Fruit fly (Drosophila melanogaster): ENCODE data around the gene Hmr.

Gene Hmr

dm6 chrX:10602057-10602764 is 6.6 kb upstream of the Hmr start, which contains the start of gene CG1628:
CG1628 (minus strand) TSS chrX:10602714.
- no peak for TF ChIP-seq h (optimal IDR thresholded peaks at IDR 0.05)
- TF ChIP-seq psq (optimal IDR thresholded peaks at IDR 0.05): peak; percentile 28

dm6 chrX:10601479-10601921 is 5.8 kb upstream of the Hmr start:
- no peak for TF ChIP-seq insv (optimal IDR thresholded peaks at IDR 0.05)
- TF ChIP-seq ttk (optimal IDR thresholded peaks at IDR 0.05): no peak
- no peak for TF ChIP-seq psq (optimal IDR thresholded peaks at IDR 0.05)
- TF ChIP-seq h (optimal IDR thresholded peaks at IDR 0.05): no peak
- TF ChIP-seq Myc (optimal IDR thresholded peaks at IDR 0.05): no peak
- no peak for TF ChIP-seq Sin3A (optimal IDR thresholded peaks at IDR 0.05)

- no peak for TF ChIP-seq h (optimal IDR thresholded peaks at IDR 0.05)
- no peak for TF ChIP-seq insv (optimal IDR thresholded peaks at IDR 0.05)
- no peak for TF ChIP-seq Sin3A (optimal IDR thresholded peaks at IDR 0.05)
- no peak for TF ChIP-seq psq (optimal IDR thresholded peaks at IDR 0.05)
- no peak for TF ChIP-seq Myc (optimal IDR thresholded peaks at IDR 0.05)
- no peak for TF ChIP-seq ttk (optimal IDR thresholded peaks at IDR 0.05)
Observed at dm6 chrX:10600254-10600916, 4.7 kb upstream of the Hmr start.

dm6 chrX:10599318-10599717 is 3.7 kb upstream of the Hmr start:
- no peak for TF ChIP-seq Myc (optimal IDR thresholded peaks at IDR 0.05)
- TF ChIP-seq ttk (optimal IDR thresholded peaks at IDR 0.05): no peak
- TF ChIP-seq h (optimal IDR thresholded peaks at IDR 0.05): no peak
- no peak for TF ChIP-seq Sin3A (optimal IDR thresholded peaks at IDR 0.05)
- no peak for TF ChIP-seq psq (optimal IDR thresholded peaks at IDR 0.05)
- no peak for TF ChIP-seq insv (optimal IDR thresholded peaks at IDR 0.05)

- no peak for TF ChIP-seq ttk (optimal IDR thresholded peaks at IDR 0.05)
- no peak for TF ChIP-seq Myc (optimal IDR thresholded peaks at IDR 0.05)
- no peak for TF ChIP-seq insv (optimal IDR thresholded peaks at IDR 0.05)
- no peak for TF ChIP-seq h (optimal IDR thresholded peaks at IDR 0.05)
- TF ChIP-seq psq (optimal IDR thresholded peaks at IDR 0.05): no peak
- TF ChIP-seq Sin3A (optimal IDR thresholded peaks at IDR 0.05): no peak
Observed at dm6 chrX:10588789-10589188, 6.9 kb downstream of the Hmr start, which contains the start of gene Rab9D. Rab9D (plus strand) TSS chrX:10589089.

dm6 chrX:10587445-10587844 is 8.2 kb downstream of the Hmr start:
- TF ChIP-seq Sin3A (optimal IDR thresholded peaks at IDR 0.05) (no peak), Myc (optimal IDR thresholded peaks at IDR 0.05) (no peak), h (optimal IDR thresholded peaks at IDR 0.05) (no peak), ttk (optimal IDR thresholded peaks at IDR 0.05) (no peak), psq (optimal IDR thresholded peaks at IDR 0.05) (no peak), insv (optimal IDR thresholded peaks at IDR 0.05) (no peak)

dm6 chrX:10586173-10586572 is 9.5 kb downstream of the Hmr start:
- TF ChIP-seq Myc (optimal IDR thresholded peaks at IDR 0.05) (no peak), psq (optimal IDR thresholded peaks at IDR 0.05) (no peak), ttk (optimal IDR thresholded peaks at IDR 0.05) (no peak), h (optimal IDR thresholded peaks at IDR 0.05) (no peak), Sin3A (optimal IDR thresholded peaks at IDR 0.05) (no peak), insv (optimal IDR thresholded peaks at IDR 0.05) (no peak)

- TF ChIP-seq ttk (optimal IDR thresholded peaks at IDR 0.05) (no peak), psq (optimal IDR thresholded peaks at IDR 0.05) (no peak), h (optimal IDR thresholded peaks at IDR 0.05) (no peak)
Observed at dm6 chrX:10585158-10585634, 10.5 kb downstream of the Hmr start, which contains the start of gene spri. spri (minus strand) TSS chrX:10585422.

- TF ChIP-seq Myc (optimal IDR thresholded peaks at IDR 0.05): no peak
- no peak for TF ChIP-seq insv (optimal IDR thresholded peaks at IDR 0.05)
- no peak for TF ChIP-seq h (optimal IDR thresholded peaks at IDR 0.05)
- no peak for TF ChIP-seq ttk (optimal IDR thresholded peaks at IDR 0.05)
- TF ChIP-seq Sin3A (optimal IDR thresholded peaks at IDR 0.05): no peak
- no peak for TF ChIP-seq psq (optimal IDR thresholded peaks at IDR 0.05)
Observed at dm6 chrX:10584461-10584860, 11.2 kb downstream of the Hmr start.

dm6 chrX:10582064-10582463 is 13.6 kb downstream of the Hmr start:
- TF ChIP-seq ttk (optimal IDR thresholded peaks at IDR 0.05) (no peak), h (optimal IDR thresholded peaks at IDR 0.05) (no peak), Sin3A (optimal IDR thresholded peaks at IDR 0.05) (no peak), Myc (optimal IDR thresholded peaks at IDR 0.05) (no peak), insv (optimal IDR thresholded peaks at IDR 0.05) (no peak), psq (optimal IDR thresholded peaks at IDR 0.05) (no peak)

dm6 chrX:10581476-10581875 is 14.2 kb downstream of the Hmr start:
- TF ChIP-seq h (optimal IDR thresholded peaks at IDR 0.05) (no peak), Myc (optimal IDR thresholded peaks at IDR 0.05) (no peak), psq (optimal IDR thresholded peaks at IDR 0.05) (no peak), insv (optimal IDR thresholded peaks at IDR 0.05) (no peak), ttk (optimal IDR thresholded peaks at IDR 0.05) (no peak), Sin3A (optimal IDR thresholded peaks at IDR 0.05) (no peak)

- TF ChIP-seq psq (optimal IDR thresholded peaks at IDR 0.05): no peak
- TF ChIP-seq insv (optimal IDR thresholded peaks at IDR 0.05): no peak
- no peak for TF ChIP-seq ttk (optimal IDR thresholded peaks at IDR 0.05)
- no peak for TF ChIP-seq Sin3A (optimal IDR thresholded peaks at IDR 0.05)
- no peak for TF ChIP-seq Myc (optimal IDR thresholded peaks at IDR 0.05)
- no peak for TF ChIP-seq h (optimal IDR thresholded peaks at IDR 0.05)
Observed at dm6 chrX:10580459-10581103, 15.1 kb downstream of the Hmr start.
